Fruit fly (Drosophila melanogaster): ENCODE data around the gene Snmp1.

The Snmp1 gene

dm6 chr3R:21180391-21180796 lies 12.4 kb upstream of the Snmp1 start:
- TF ChIP-seq OdsH (GFP tag; optimal IDR thresholded peaks at IDR 0.05) (peak; percentile 47), sv (GFP tag; optimal IDR thresholded peaks at IDR 0.05) (no peak), brk (GFP tag; optimal IDR thresholded peaks at IDR 0.05) (no peak), Sp1 (GFP tag; optimal IDR thresholded peaks at IDR 0.05) (peak; percentile 12), jim (GFP tag; optimal IDR thresholded peaks at IDR 0.05) (no peak), dmrt93B (GFP tag; optimal IDR thresholded peaks at IDR 0.05) (no peak), rgr (GFP tag; optimal IDR thresholded peaks at IDR 0.05) (peak; percentile 13), Dfd (GFP tag; optimal IDR thresholded peaks at IDR 0.05) (no peak), Myc (optimal IDR thresholded peaks at IDR 0.05) (no peak), woc (GFP tag; optimal IDR thresholded peaks at IDR 0.05) (no peak), Abd-B (GFP tag; optimal IDR thresholded peaks at IDR 0.05) (no peak), dsf (GFP tag; optimal IDR thresholded peaks at IDR 0.05; ENCODE audit: borderline replicate concordance) (no peak), GATAd (GFP tag; optimal IDR thresholded peaks at IDR 0.05) (no peak), psq (GFP tag; optimal IDR thresholded peaks at IDR 0.05) (peak; percentile 41), tai (GFP tag; optimal IDR thresholded peaks at IDR 0.05) (no peak), br (GFP tag; optimal IDR thresholded peaks at IDR 0.05) (no peak), usp (GFP tag; optimal IDR thresholded peaks at IDR 0.05) (no peak), HLH106 (tag; optimal IDR thresholded peaks at IDR 0.05) (peak; percentile 14), Hr83 (GFP tag; optimal IDR thresholded peaks at IDR 0.05; ENCODE audit: poor library complexity, severe bottlenecking) (peak; percentile 12), Mio (GFP tag; optimal IDR thresholded peaks at IDR 0.05) (no peak), sage (GFP tag; optimal IDR thresholded peaks at IDR 0.05) (no peak), Rel (GFP tag; optimal IDR thresholded peaks at IDR 0.05) (no peak), Rel (tag; optimal IDR thresholded peaks at IDR 0.05) (no peak), pan (optimal IDR thresholded peaks at IDR 0.05) (no peak), h (GFP tag; optimal IDR thresholded peaks at IDR 0.05) (peak; percentile 58), fru (GFP tag; optimal IDR thresholded peaks at IDR 0.05) (peak; percentile 48), dl (GFP tag; optimal IDR thresholded peaks at IDR 0.05; ENCODE audit: insufficient read depth in 1 of 2, partially characterized antibody in 2 of 2) (peak in 1 of 2 experiments; percentile 16), CrebA (GFP tag; optimal IDR thresholded peaks at IDR 0.05; ENCODE audit: borderline replicate concordance) (no peak), Hr78 (GFP tag; optimal IDR thresholded peaks at IDR 0.05) (no peak), Dif (GFP tag; optimal IDR thresholded peaks at IDR 0.05; ENCODE audit: partially characterized antibody) (peak; percentile 65), Jra (GFP tag; optimal IDR thresholded peaks at IDR 0.05) (peak; percentile 13), Hnf4 (GFP tag; optimal IDR thresholded peaks at IDR 0.05) (peak; percentile 4), ey (GFP tag; optimal IDR thresholded peaks at IDR 0.05) (peak; percentile 29), foxo (GFP tag; optimal IDR thresholded peaks at IDR 0.05) (peak in 1 of 2 experiments; percentile 64), CG9705 (GFP tag; optimal IDR thresholded peaks at IDR 0.05) (no peak), lola (GFP tag; optimal IDR thresholded peaks at IDR 0.05) (no peak), CG32264 (GFP tag; optimal IDR thresholded peaks at IDR 0.05) (no peak), Vsx2 (GFP tag; optimal IDR thresholded peaks at IDR 0.05; ENCODE audit: partially characterized antibody) (no peak), N (GFP tag; optimal IDR thresholded peaks at IDR 0.05) (no peak)

DNA sequence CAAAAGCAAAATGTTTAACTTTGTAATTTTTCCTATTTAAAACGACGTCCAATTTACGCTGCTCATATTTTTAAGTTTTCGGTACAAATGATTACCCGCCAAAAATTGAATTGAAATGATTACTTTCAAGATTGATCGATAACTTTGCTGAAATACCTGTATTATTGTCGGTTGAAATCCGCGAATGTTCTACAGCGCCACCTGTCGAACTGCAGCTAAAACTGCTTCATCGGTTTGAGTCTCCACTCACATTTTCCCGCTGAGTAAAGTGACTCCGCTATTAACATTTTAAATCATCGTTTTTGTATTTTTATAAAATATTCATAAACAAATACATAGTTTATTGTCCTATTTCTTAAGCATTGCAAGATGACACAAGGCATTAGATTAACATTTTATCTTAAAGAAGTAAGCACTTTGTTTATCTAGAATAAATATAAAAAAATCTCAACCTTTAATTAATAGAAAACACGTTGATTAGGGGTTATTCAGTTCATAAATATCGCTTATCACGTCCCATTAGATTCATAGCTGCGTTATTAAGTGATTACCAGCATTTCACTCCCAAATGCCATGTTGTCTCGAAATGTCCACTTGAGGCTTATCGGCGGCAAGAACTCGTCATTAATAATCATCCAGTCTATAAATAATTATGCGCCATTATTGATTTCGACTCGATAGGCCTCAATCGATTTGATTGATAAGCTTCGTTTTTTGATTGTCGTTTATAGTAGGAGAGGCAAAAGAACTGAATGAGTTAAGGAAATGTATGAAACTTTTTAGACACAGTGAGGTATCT lies 11.8 kb upstream of the Snmp1 start:
- TF ChIP-seq CG32264 (GFP tag; optimal IDR thresholded peaks at IDR 0.05): no peak
- TF ChIP-seq Dfd (GFP tag; optimal IDR thresholded peaks at IDR 0.05): no peak
- TF ChIP-seq jim (GFP tag; optimal IDR thresholded peaks at IDR 0.05): no peak
- no peak for TF ChIP-seq h (GFP tag; optimal IDR thresholded peaks at IDR 0.05)
- no peak for TF ChIP-seq psq (GFP tag; optimal IDR thresholded peaks at IDR 0.05)
- TF ChIP-seq CrebA (GFP tag; optimal IDR thresholded peaks at IDR 0.05; ENCODE audit: borderline replicate concordance): peak; percentile 46
- no peak for TF ChIP-seq brk (GFP tag; optimal IDR thresholded peaks at IDR 0.05)
- TF ChIP-seq usp (GFP tag; optimal IDR thresholded peaks at IDR 0.05): no peak
- TF ChIP-seq tai (GFP tag; optimal IDR thresholded peaks at IDR 0.05): no peak
- TF ChIP-seq sage (GFP tag; optimal IDR thresholded peaks at IDR 0.05): no peak
- no peak for TF ChIP-seq dl (GFP tag; optimal IDR thresholded peaks at IDR 0.05; ENCODE audit: insufficient read depth in 1 of 2, partially characterized antibody in 2 of 2)
- no peak for TF ChIP-seq woc (GFP tag; optimal IDR thresholded peaks at IDR 0.05)
- no peak for TF ChIP-seq Sp1 (GFP tag; optimal IDR thresholded peaks at IDR 0.05)
- TF ChIP-seq HLH106 (tag; optimal IDR thresholded peaks at IDR 0.05): no peak
- no peak for TF ChIP-seq Mio (GFP tag; optimal IDR thresholded peaks at IDR 0.05)
- TF ChIP-seq pan (optimal IDR thresholded peaks at IDR 0.05): no peak
- no peak for TF ChIP-seq Hr83 (GFP tag; optimal IDR thresholded peaks at IDR 0.05; ENCODE audit: poor library complexity, severe bottlenecking)
- TF ChIP-seq br (GFP tag; optimal IDR thresholded peaks at IDR 0.05): peak; percentile 11
- peak; percentile 89 for TF ChIP-seq Myc (optimal IDR thresholded peaks at IDR 0.05)
- no peak for TF ChIP-seq Abd-B (GFP tag; optimal IDR thresholded peaks at IDR 0.05)
- TF ChIP-seq foxo (GFP tag; optimal IDR thresholded peaks at IDR 0.05): no peak
- no peak for TF ChIP-seq dmrt93B (GFP tag; optimal IDR thresholded peaks at IDR 0.05)
- no peak for TF ChIP-seq CG9705 (GFP tag; optimal IDR thresholded peaks at IDR 0.05)
- TF ChIP-seq Hr78 (GFP tag; optimal IDR thresholded peaks at IDR 0.05): no peak
- TF ChIP-seq Dif (GFP tag; optimal IDR thresholded peaks at IDR 0.05; ENCODE audit: partially characterized antibody): no peak
